Worm (Caenorhabditis elegans) whole organism, L1 larva: ENCODE results near the gene apc-2.

Experiments used
- C16A3.4 ChIP-seq: fragments of 150-350 bp; optimal IDR thresholded peaks from 2 replicates; lab custom pipeline; 2014; ENCODE audit warnings: missing biosample characterization, missing genetic modification characterization
- F16B12.6 ChIP-seq: fragments of 150-350 bp; optimal IDR thresholded peaks from 2 replicates; lab custom pipeline; 2014; ENCODE audit warnings: missing biosample characterization, missing genetic modification characterization
- Y116A8C.19 ChIP-seq: sonication (generic microtip); optimal IDR thresholded peaks from 2 replicates; lab custom pipeline; 2016; ENCODE audit warnings: missing compliant biosample characterization, missing genetic modification characterization, borderline replicate concordance
- alr-1 ChIP-seq: fragments of 200-800 bp; sonication (Bioruptor generic); optimal IDR thresholded peaks from 2 replicates; lab custom pipeline; 2018; ENCODE audit warnings: borderline replicate concordance, mild to moderate bottlenecking, missing genetic modification characterization, missing compliant biosample characterization
- aly-2 ChIP-seq: fragments of 150-350 bp; optimal IDR thresholded peaks from 2 replicates; lab custom pipeline; 2014; ENCODE audit warnings: missing biosample characterization, missing genetic modification characterization
- ama-1 ChIP-seq: fragments of 150-350 bp; optimal IDR thresholded peaks from 2 replicates; lab custom pipeline; 2014
- blmp-1 ChIP-seq: fragments of 150-350 bp; optimal IDR thresholded peaks from 2 replicates; lab custom pipeline; 2014; ENCODE audit warnings: missing biosample characterization, missing genetic modification characterization
- ceh-82 ChIP-seq, 3 experiments: fragments of 150-350 bp in 1 of 3; sonication (generic microtip) in 2 of 3; optimal IDR thresholded peaks; 2 replicates each; lab custom pipeline; 2014 to 2017; ENCODE audit warnings: missing biosample characterization in 3 of 3, missing genetic modification characterization in 3 of 3
- ceh-88 ChIP-seq: fragments of 200-800 bp; sonication (Bioruptor generic); IDR thresholded peaks from 2 replicates; pipeline ENCODE4 v1.3.6; 2022; ENCODE audit warnings: missing genetic modification characterization, missing compliant biosample characterization
- dpl-1 ChIP-seq, 3 experiments: fragments of 150-350 bp in 2 of 3; sonication (generic microtip) in 1 of 3; optimal IDR thresholded peaks; 2 replicates each; lab custom pipeline; 2014 to 2017; ENCODE audit warnings: missing biosample characterization in 3 of 3, missing genetic modification characterization in 3 of 3, missing genetic modification reagents in 3 of 3
- dsc-1 ChIP-seq: sonication (generic microtip); optimal IDR thresholded peaks from 2 replicates; lab custom pipeline; 2016; ENCODE audit warnings: mild to moderate bottlenecking, missing genetic modification characterization, missing compliant biosample characterization
- efl-1 ChIP-seq, 4 experiments: fragments of 150-350 bp; optimal IDR thresholded peaks in 3 of 4; peaks in 1 of 4; 1 replicate in 1 of 4; 2 replicates in 3 of 4; lab custom pipeline; 2014; ENCODE audit warnings: missing biosample characterization in 2 of 4, missing genetic modification characterization in 2 of 4, missing genetic modification reagents in 2 of 4
- egl-13 ChIP-seq: sonication (generic microtip); optimal IDR thresholded peaks from 2 replicates; lab custom pipeline; 2016; ENCODE audit warnings: missing genotype, missing genetic modification reagents, missing genetic modification characterization, missing compliant biosample characterization
- elt-2 ChIP-seq: sonication (generic microtip); optimal IDR thresholded peaks from 2 replicates; lab custom pipeline; 2016; ENCODE audit warnings: missing genetic modification characterization, mild to moderate bottlenecking, inconsistent platforms, missing compliant biosample characterization, missing genetic modification reagents
- elt-3 ChIP-seq, 6 experiments: fragments of 150-350 bp in 1 of 6; sonication (generic microtip); optimal IDR thresholded peaks; 2 replicates each; lab custom pipeline; 2017 to 2018; ENCODE audit warnings: missing biosample characterization in 6 of 6, missing genetic modification characterization in 6 of 6, inconsistent platforms in 1 of 6
- fkh-4 ChIP-seq: sonication (generic microtip); optimal IDR thresholded peaks from 2 replicates; lab custom pipeline; 2016; ENCODE audit warnings: missing compliant biosample characterization, missing genetic modification characterization, borderline replicate concordance
- grh-1 ChIP-seq: fragments of 200-800 bp; sonication (Bioruptor generic); IDR thresholded peaks from 2 replicates; pipeline ENCODE4 v1.3.6; 2022; ENCODE audit warnings: missing genetic modification reagents, missing genetic modification characterization, missing compliant biosample characterization
- jun-1 ChIP-seq: fragments of 150-350 bp; optimal IDR thresholded peaks from 2 replicates; lab custom pipeline; 2014; ENCODE audit warnings: missing biosample characterization, missing genetic modification reagents, missing genetic modification characterization
- lin-14 ChIP-seq: fragments of 200-800 bp; sonication (Bioruptor generic); optimal IDR thresholded peaks from 2 replicates; lab custom pipeline; 2018; ENCODE audit warnings: mild to moderate bottlenecking, missing genetic modification characterization, moderate library complexity, missing compliant biosample characterization
- lin-15B ChIP-seq: fragments of 150-350 bp; sonication (generic microtip); optimal IDR thresholded peaks from 3 replicates; lab custom pipeline; 2014; ENCODE audit warnings: missing biosample characterization, missing genetic modification characterization
- lin-35 ChIP-seq, 2 experiments: fragments of 150-350 bp; optimal IDR thresholded peaks; 2 replicates each; lab custom pipeline; 2014; ENCODE audit warnings: missing biosample characterization in 2 of 2, missing genetic modification characterization in 2 of 2, missing genetic modification reagents in 2 of 2
- lsy-2 ChIP-seq, 2 experiments: fragments of 150-350 bp; optimal IDR thresholded peaks; 2 replicates each; lab custom pipeline; 2014; ENCODE audit warnings: missing biosample characterization in 2 of 2, missing genetic modification characterization in 2 of 2
- mdl-1 ChIP-seq, 2 experiments: fragments of 150-350 bp; optimal IDR thresholded peaks; 2 replicates each; lab custom pipeline; 2014 to 2017; ENCODE audit warnings: missing biosample characterization in 2 of 2, missing genetic modification characterization in 2 of 2, inconsistent platforms in 1 of 2
- nhr-11 ChIP-seq: fragments of 150-350 bp; optimal IDR thresholded peaks from 2 replicates; lab custom pipeline; 2014; ENCODE audit warnings: missing biosample characterization, missing genetic modification characterization
- nhr-20 ChIP-seq: sonication (generic microtip); optimal IDR thresholded peaks from 2 replicates; lab custom pipeline; 2016; ENCODE audit warnings: mild to moderate bottlenecking, missing genetic modification characterization, missing compliant biosample characterization
- nhr-76 ChIP-seq: sonication (generic microtip); optimal IDR thresholded peaks from 2 replicates; lab custom pipeline; 2017; ENCODE audit warnings: missing biosample characterization, missing genetic modification characterization
- nhr-77 ChIP-seq: fragments of 150-350 bp; optimal IDR thresholded peaks from 2 replicates; lab custom pipeline; 2014; ENCODE audit warnings: missing biosample characterization, missing genetic modification characterization
- nhr-84 ChIP-seq: sonication (generic microtip); optimal IDR thresholded peaks from 2 replicates; lab custom pipeline; 2017; ENCODE audit warnings: missing biosample characterization, missing genetic modification characterization
- nhr-85 ChIP-seq: sonication (generic microtip); peaks from one replicate; lab custom pipeline; 2016; ENCODE audit warnings: missing genetic modification characterization, inconsistent platforms, missing compliant biosample characterization
- pax-3 ChIP-seq: fragments of 200-800 bp; sonication (Bioruptor generic); optimal IDR thresholded peaks from 2 replicates; lab custom pipeline; 2018; ENCODE audit warnings: mild to moderate bottlenecking, missing genetic modification characterization, moderate library complexity, missing compliant biosample characterization
- skn-1 ChIP-seq: fragments of 150-350 bp; optimal IDR thresholded peaks from 2 replicates; lab custom pipeline; 2014; ENCODE audit warnings: missing biosample characterization, missing genetic modification characterization
- snu-23 ChIP-seq: sonication (generic microtip); optimal IDR thresholded peaks from 2 replicates; lab custom pipeline; 2016; ENCODE audit warnings: missing genetic modification characterization, missing compliant biosample characterization
- sox-4 ChIP-seq: sonication (generic microtip); optimal IDR thresholded peaks from 2 replicates; lab custom pipeline; 2016; ENCODE audit warnings: missing genetic modification characterization, missing compliant biosample characterization
- sup-37 ChIP-seq: fragments of 200-800 bp; sonication (Bioruptor generic); optimal IDR thresholded peaks from 2 replicates; lab custom pipeline; 2018; ENCODE audit warnings: mild to moderate bottlenecking, missing genetic modification characterization, missing compliant biosample characterization
- swsn-7 ChIP-seq: sonication (generic microtip); optimal IDR thresholded peaks from 2 replicates; lab custom pipeline; 2016; ENCODE audit warnings: missing genetic modification characterization, missing compliant biosample characterization
- tbx-2 ChIP-seq: sonication (generic microtip); optimal IDR thresholded peaks from 2 replicates; lab custom pipeline; 2016; ENCODE audit warnings: missing genetic modification characterization, missing compliant biosample characterization
- tlp-1 ChIP-seq: fragments of 150-350 bp; optimal IDR thresholded peaks from 2 replicates; lab custom pipeline; 2014; ENCODE audit warnings: missing biosample characterization, missing genetic modification characterization
- unc-130 ChIP-seq: fragments of 150-350 bp; optimal IDR thresholded peaks from 2 replicates; lab custom pipeline; 2017; ENCODE audit warnings: missing biosample characterization, missing genetic modification characterization, inconsistent platforms
- vab-15 ChIP-seq: sonication (generic microtip); optimal IDR thresholded peaks from 2 replicates; lab custom pipeline; 2017; ENCODE audit warnings: missing genotype, mild to moderate bottlenecking, missing genetic modification characterization, missing compliant biosample characterization
- ztf-11 ChIP-seq, 2 experiments: sonication (generic microtip); optimal IDR thresholded peaks; 2 replicates each; lab custom pipeline; 2016 to 2017; ENCODE audit warnings: missing genetic modification characterization in 2 of 2, missing biosample characterization in 1 of 2, missing compliant biosample characterization in 1 of 2

apc-2 gene

DNA sequence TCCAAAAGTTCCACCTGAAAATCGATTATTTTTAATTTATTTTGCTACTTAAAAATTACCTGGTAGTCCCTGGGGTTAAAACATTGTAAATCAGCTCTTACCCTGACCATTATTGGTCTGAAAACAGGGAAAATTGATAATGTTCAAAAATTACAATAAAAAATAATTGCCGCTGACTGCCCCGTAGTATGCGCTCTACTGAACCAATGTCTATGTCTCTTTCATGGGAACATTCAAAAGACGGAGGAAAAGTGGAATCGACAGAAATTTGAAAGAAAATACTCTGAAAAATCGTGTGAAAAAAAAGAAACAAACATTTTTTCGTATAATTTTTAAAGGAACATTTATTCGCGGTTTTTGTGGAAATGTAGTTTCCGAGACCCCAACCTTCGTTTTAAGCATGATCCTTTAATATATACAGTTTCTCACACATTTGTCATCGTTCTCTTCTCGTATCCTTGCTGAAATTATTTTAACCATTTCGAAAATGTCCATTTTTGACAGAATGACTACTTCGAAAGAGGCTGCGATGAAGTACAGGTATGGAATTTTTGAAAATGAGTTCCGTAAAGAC is at the start of gene apc-2, which contains the start of gene dcr-1:
TSS of gene apc-2 (plus strand) at position 465 of the 574 bp plus-strand sequence.
TSS of gene dcr-1 (minus strand) at position 117 of the 574 bp plus-strand sequence.
- peak; percentile 3 for TF ChIP-seq nhr-85
- peak in 1 of 2 experiments; percentile 56 for TF ChIP-seq lin-35 (GFP tag; optimal IDR thresholded peaks at IDR 0.05; lab: Kevin White, UChicago)
- peak; percentile 22 to 36 for TF ChIP-seq efl-1 (optimal IDR thresholded peaks at IDR 0.05; lab: Kevin White, UChicago)
- peak; percentile 26 to 89 for TF ChIP-seq efl-1 (GFP tag; optimal IDR thresholded peaks at IDR 0.05 in 1 of 2; lab: Kevin White, UChicago)
- TF ChIP-seq lsy-2 (tag; optimal IDR thresholded peaks at IDR 0.05; lab: Kevin White, UChicago) = peak in 1 of 2 experiments; percentile 41
- no peak for TF ChIP-seq jun-1 (tag; lab: Kevin White, UChicago)
- no peak for TF ChIP-seq aly-2
- no peak for TF ChIP-seq swsn-7 (tag; lab: Kevin White, UChicago)
- TF ChIP-seq unc-130 = no peak
- peak in 1 of 3 experiments; percentile 60 for TF ChIP-seq dpl-1 (GFP tag; optimal IDR thresholded peaks at IDR 0.05; lab: Kevin White, UChicago)

DNA sequence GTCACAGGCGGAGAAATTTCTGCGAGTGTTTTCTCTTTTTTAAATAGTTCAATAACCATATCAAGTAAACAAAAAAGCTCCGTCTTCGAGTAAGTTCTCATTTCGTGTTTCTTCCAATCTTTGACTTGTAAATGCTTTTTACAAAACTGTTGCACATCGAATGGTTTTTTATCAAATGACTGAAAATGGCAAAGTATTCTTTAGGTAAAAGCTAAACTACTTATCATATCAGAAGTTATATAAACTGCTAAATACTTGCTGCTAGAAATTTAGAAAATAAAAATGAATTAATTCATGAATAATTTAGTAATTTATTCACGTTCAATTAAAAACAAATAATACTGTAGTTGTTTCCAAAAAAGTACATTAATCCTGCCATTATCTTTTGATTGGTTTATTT is 49.5 kb upstream of the apc-2 start, which contains the start of gene F44B9.9:
TSS of gene F44B9.9 (minus strand) at position 101 of the 400 bp plus-strand sequence.
- TF ChIP-seq ceh-82 (tag; optimal IDR thresholded peaks at IDR 0.05; lab: Kevin White, UChicago) (no peak), skn-1 (tag; lab: Kevin White, UChicago) (no peak), sox-4 (tag; lab: Kevin White, UChicago) (no peak), nhr-84 (tag; lab: Kevin White, UChicago) (no peak), elt-3 (tag; optimal IDR thresholded peaks at IDR 0.05; lab: Kevin White, UChicago) (no peak), egl-13 (tag; lab: Kevin White, UChicago) (no peak), unc-130 (no peak), aly-2 (no peak), tlp-1 (tag; lab: Kevin White, UChicago) (no peak)

DNA sequence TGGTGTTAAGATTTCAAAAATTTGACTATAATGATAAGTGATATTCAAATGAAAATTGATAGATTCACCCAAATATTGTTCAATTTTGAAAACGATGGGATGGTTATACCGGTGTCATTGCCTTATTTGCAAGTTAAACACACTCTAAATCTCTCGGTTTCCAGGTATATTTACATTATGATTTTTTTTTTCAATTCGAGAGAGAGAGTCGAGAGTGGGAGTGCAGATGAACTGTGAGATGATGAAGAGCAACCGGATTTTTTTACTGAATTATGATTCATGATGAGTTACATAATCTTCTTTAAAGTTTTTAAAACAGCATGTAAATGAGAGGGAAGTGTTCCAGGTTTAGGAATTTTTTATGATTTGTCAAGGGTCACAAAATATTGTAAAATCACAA is 46.9 kb upstream of the apc-2 start, which contains the start of gene F44B9.10:
TSS of gene F44B9.10 (minus strand) at position 101 of the 400 bp plus-strand sequence.
- TF ChIP-seq Y116A8C.19 (no peak), lin-15B (tag; lab: Kevin White, UChicago) (no peak), fkh-4 (no peak), F16B12.6 (no peak), dsc-1 (tag; lab: Kevin White, UChicago) (no peak), aly-2 (no peak), tbx-2 (tag; lab: Kevin White, UChicago) (no peak), sox-4 (tag; lab: Kevin White, UChicago) (no peak), elt-2 (tag; lab: Kevin White, UChicago) (no peak), dpl-1 (GFP tag; optimal IDR thresholded peaks at IDR 0.05; lab: Kevin White, UChicago) (no peak), ztf-11 (tag; optimal IDR thresholded peaks at IDR 0.05; lab: Kevin White, UChicago) (no peak), C16A3.4 (tag; lab: Kevin White, UChicago) (no peak), lin-14 (no peak), alr-1 (tag; lab: Kevin White, UChicago) (no peak), snu-23 (GFP tag; lab: Kevin White, UChicago) (no peak), pax-3 (tag; lab: Kevin White, UChicago) (no peak), grh-1 (GFP tag; lab: Robert Waterston, UW) (no peak), nhr-77 (tag; lab: Kevin White, UChicago) (no peak), efl-1 (optimal IDR thresholded peaks at IDR 0.05; lab: Kevin White, UChicago) (no peak), efl-1 (GFP tag; optimal IDR thresholded peaks at IDR 0.05 in 1 of 2; lab: Kevin White, UChicago) (no peak)

DNA sequence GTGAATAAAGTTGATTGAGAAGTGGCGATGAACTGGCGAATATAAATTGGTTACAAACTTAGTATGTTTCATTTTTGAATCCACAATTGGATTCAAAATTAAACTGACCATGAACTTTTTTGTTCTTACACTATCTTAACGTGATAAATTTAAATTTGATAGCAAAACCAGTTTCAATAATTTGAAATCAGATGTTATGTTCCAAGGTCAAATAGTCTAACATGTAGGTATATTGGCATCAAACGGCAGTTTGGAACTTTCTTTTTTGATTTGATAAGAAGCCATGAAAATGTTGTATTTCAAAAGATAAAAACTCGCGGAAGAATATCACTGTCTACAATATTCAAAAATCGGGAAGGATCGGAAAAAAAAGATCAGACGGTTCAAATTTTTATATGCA is 44.4 kb upstream of the apc-2 start:
- TF ChIP-seq sup-37 (GFP tag; lab: Kevin White, UChicago) (no peak), nhr-84 (tag; lab: Kevin White, UChicago) (no peak), nhr-85 (peak; percentile 78), ceh-88 (no peak), alr-1 (tag; lab: Kevin White, UChicago) (no peak), mdl-1 (tag; optimal IDR thresholded peaks at IDR 0.05; lab: Kevin White, UChicago) (no peak), grh-1 (GFP tag; lab: Robert Waterston, UW) (peak; percentile 62), efl-1 (optimal IDR thresholded peaks at IDR 0.05; lab: Kevin White, UChicago) (no peak), efl-1 (GFP tag; optimal IDR thresholded peaks at IDR 0.05 in 1 of 2; lab: Kevin White, UChicago) (no peak), lsy-2 (tag; optimal IDR thresholded peaks at IDR 0.05; lab: Kevin White, UChicago) (peak in 1 of 2 experiments; percentile 16), blmp-1 (tag; lab: Kevin White, UChicago) (peak; percentile 53), nhr-76 (tag; lab: Kevin White, UChicago) (no peak), lin-14 (peak; percentile 21), nhr-11 (tag; lab: Kevin White, UChicago) (no peak), vab-15 (tag; lab: Kevin White, UChicago) (no peak), ama-1 (no peak), elt-3 (tag; optimal IDR thresholded peaks at IDR 0.05; lab: Kevin White, UChicago) (peak in 3 of 6 experiments; percentile 28 to 88 (median 64)), tbx-2 (tag; lab: Kevin White, UChicago) (no peak), unc-130 (no peak), nhr-20 (tag; lab: Kevin White, UChicago) (no peak)
